Worm (Caenorhabditis elegans): ENCODE data around the gene H25K10.1.
"Not testable (repeated sequence)": the region's sequence is repeated elsewhere in the genome, so short reads cannot be mapped to it uniquely, and the experiment has no call there.

The H25K10.1 gene

ce11 chrIV:16202074-16202473 lies at the start of gene H25K10.1:
H25K10.1 (plus strand) TSS chrIV:16202374.
- TF ChIP-seq lin-13 (GFP tag; optimal IDR thresholded peaks at IDR 0.05) (no peak), vab-15 (tag; optimal IDR thresholded peaks at IDR 0.05) (no peak), elt-3 (tag; optimal IDR thresholded peaks at IDR 0.05) (no peak), tlp-1 (tag; optimal IDR thresholded peaks at IDR 0.05) (no peak), unc-98 (GFP tag; IDR thresholded peaks at IDR 0.05) (no peak), irx-1 (tag; optimal IDR thresholded peaks at IDR 0.05) (no peak), jun-1 (tag; optimal IDR thresholded peaks at IDR 0.05) (no peak), mep-1 (tag; optimal IDR thresholded peaks at IDR 0.05) (no peak), dpl-1 (GFP tag; optimal IDR thresholded peaks at IDR 0.05) (no peak), egl-13 (tag; optimal IDR thresholded peaks at IDR 0.05) (no peak), nhr-28 (tag; optimal IDR thresholded peaks at IDR 0.05) (no peak), nhr-77 (tag; optimal IDR thresholded peaks at IDR 0.05) (no peak), ztf-4 (tag; optimal IDR thresholded peaks at IDR 0.05) (no peak), zip-4 (GFP tag; optimal IDR thresholded peaks at IDR 0.05) (no peak), nhr-11 (tag; optimal IDR thresholded peaks at IDR 0.05) (no peak), mef-2 (tag; optimal IDR thresholded peaks at IDR 0.05) (no peak), unc-86 (tag; optimal IDR thresholded peaks at IDR 0.05) (no peak), lsy-2 (tag; optimal IDR thresholded peaks at IDR 0.05) (no peak)

- not testable (repeated sequence) for TF ChIP-seq efl-1 (optimal IDR thresholded peaks at IDR 0.05)
- TF ChIP-seq efl-1 (GFP tag; optimal IDR thresholded peaks at IDR 0.05 in 1 of 2) (peak in 1 of 2 experiments; percentile 29), elt-2 (tag; optimal IDR thresholded peaks at IDR 0.05) (peak; percentile 44), nhr-47 (tag; optimal IDR thresholded peaks at IDR 0.05) (peak; percentile 32), lsy-2 (tag; optimal IDR thresholded peaks at IDR 0.05) (peak in 1 of 2 experiments; percentile 12), nhr-90 (tag; optimal IDR thresholded peaks at IDR 0.05; ENCODE audit: poor library complexity) (peak; percentile 41), lin-35 (GFP tag; optimal IDR thresholded peaks at IDR 0.05) (peak in 1 of 2 experiments; percentile 29), ama-1 (optimal IDR thresholded peaks at IDR 0.05) (peak; percentile 50), lir-3 (tag; optimal IDR thresholded peaks at IDR 0.05; ENCODE audit: poor library complexity) (peak; percentile 13)
Measured at ce11 chrIV:16167331-16167730, 34.8 kb upstream of the H25K10.1 start.

ce11 chrIV:16167941-16168340 lies 34.2 kb upstream of the H25K10.1 start:
- TF ChIP-seq nhr-47 (tag; optimal IDR thresholded peaks at IDR 0.05) (no peak), lin-15B (tag; optimal IDR thresholded peaks at IDR 0.05) (no peak), lin-35 (GFP tag; optimal IDR thresholded peaks at IDR 0.05) (peak in 1 of 2 experiments; percentile 14), fos-1 (tag; optimal IDR thresholded peaks at IDR 0.05) (no peak), nhr-90 (tag; optimal IDR thresholded peaks at IDR 0.05; ENCODE audit: poor library complexity) (peak; percentile 17), efl-1 (optimal IDR thresholded peaks at IDR 0.05) (no peak), efl-1 (GFP tag; optimal IDR thresholded peaks at IDR 0.05 in 1 of 2) (peak in 1 of 2 experiments; percentile 77), nhr-84 (tag; optimal IDR thresholded peaks at IDR 0.05) (no peak), skn-1 (tag; optimal IDR thresholded peaks at IDR 0.05) (no peak), tlp-1 (tag; optimal IDR thresholded peaks at IDR 0.05) (no peak), pag-3 (tag; optimal IDR thresholded peaks at IDR 0.05; ENCODE audit: borderline replicate concordance, insufficient read depth) (no peak), swsn-7 (tag; optimal IDR thresholded peaks at IDR 0.05) (no peak), lir-3 (tag; optimal IDR thresholded peaks at IDR 0.05; ENCODE audit: poor library complexity) (no peak), ztf-11 (tag; optimal IDR thresholded peaks at IDR 0.05) (no peak), egl-27 (tag; optimal IDR thresholded peaks at IDR 0.05) (no peak), Y116A8C.19 (tag; optimal IDR thresholded peaks at IDR 0.05; ENCODE audit: borderline replicate concordance) (no peak), elt-3 (tag; optimal IDR thresholded peaks at IDR 0.05) (no peak), C34B4.2 (tag; optimal IDR thresholded peaks at IDR 0.05) (no peak), dsc-1 (tag; optimal IDR thresholded peaks at IDR 0.05) (no peak), hlh-17 (GFP tag; optimal IDR thresholded peaks at IDR 0.05; ENCODE audit: borderline replicate concordance) (no peak), aly-2 (tag; optimal IDR thresholded peaks at IDR 0.05) (no peak), pax-3 (tag; optimal IDR thresholded peaks at IDR 0.05) (no peak), C04F5.9 (tag; optimal IDR thresholded peaks at IDR 0.05) (no peak), dpl-1 (GFP tag; optimal IDR thresholded peaks at IDR 0.05) (no peak), grh-1 (GFP tag; IDR thresholded peaks at IDR 0.05) (0 out of 2 replicates have a peak, but pooled peaks have one; percentile 17), blmp-1 (tag; optimal IDR thresholded peaks at IDR 0.05) (no peak), ceh-63 (GFP tag; optimal IDR thresholded peaks at IDR 0.05) (no peak), nhr-85 (tag) (peak; percentile 6), lin-39 (tag; optimal IDR thresholded peaks at IDR 0.05) (no peak), nhr-71 (tag; optimal IDR thresholded peaks at IDR 0.05) (peak; percentile 3)

All from whole organism, L1 larva.